Worm (Caenorhabditis elegans) whole organism, late embryonic: Measurements from ENCODE around the gene clec-140.

Source experiments
- fkh-10 ChIP-seq: fragments of 150-350 bp; optimal IDR thresholded peaks from 2 replicates; lab custom pipeline; 2014; ENCODE audit warnings: missing biosample characterization, missing genetic modification reagents, missing genetic modification characterization
- lin-11 ChIP-seq: fragments of 200-800 bp; sonication (Bioruptor generic); optimal IDR thresholded peaks from 2 replicates; lab custom pipeline; 2018; ENCODE audit warnings: mild to moderate bottlenecking, missing genetic modification characterization, missing compliant biosample characterization
- rnt-1 ChIP-seq: sonication (generic microtip); optimal IDR thresholded peaks from 2 replicates; lab custom pipeline; 2016; ENCODE audit warnings: missing genetic modification characterization, missing compliant biosample characterization
- tbx-7 ChIP-seq: sonication (generic microtip); optimal IDR thresholded peaks from 2 replicates; lab custom pipeline; 2016; ENCODE audit warnings: missing genotype, missing genetic modification characterization, missing compliant biosample characterization

- TF ChIP-seq rnt-1 (tag; lab: Kevin White, UChicago), result no peak
- no peak for TF ChIP-seq fkh-10 (GFP tag; lab: Kevin White, UChicago)
- no peak for TF ChIP-seq tbx-7 (tag; lab: Kevin White, UChicago)
- no peak for TF ChIP-seq lin-11 (tag; lab: Kevin White, UChicago)
Measured at ce11 chrII:4650072-4650471, 22.8 kb upstream of the clec-140 start.
